Fruit fly (Drosophila melanogaster): ENCODE results near the gene Rh6.
A peak's percentile ranks its signal among the peaks of the same experiment; 100 is the strongest.

Rh6 gene

DNA sequence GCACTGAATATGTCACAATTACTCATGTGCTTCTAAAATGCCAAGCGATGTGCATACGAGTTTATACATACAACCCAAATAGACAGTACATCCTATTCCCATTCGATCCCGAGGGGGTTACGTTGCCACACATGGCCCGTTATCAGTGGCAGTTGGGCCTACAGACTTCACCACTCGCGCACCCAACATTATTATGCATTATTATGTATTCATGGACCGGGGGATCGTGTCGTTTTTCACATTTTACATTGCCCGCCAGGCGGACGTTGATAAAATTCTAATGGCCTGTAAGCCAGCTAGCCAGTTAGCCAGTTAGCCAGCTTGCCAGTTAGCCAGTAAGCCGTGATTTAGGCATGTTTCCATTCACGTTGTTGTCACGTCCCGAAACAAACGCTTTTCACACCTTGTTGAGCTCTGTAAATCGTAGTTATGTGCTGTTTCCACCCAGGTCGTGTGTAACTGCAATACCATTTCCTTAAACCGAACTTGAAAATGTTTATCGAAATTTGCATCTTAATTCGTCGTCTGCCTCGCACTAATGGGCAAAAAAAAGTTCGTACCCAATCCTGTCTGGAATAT lies 9.5 kb upstream of the Rh6 start (continued):
- no peak for TF ChIP-seq Doc2 (GFP tag; IDR thresholded peaks at IDR 0.05)
- no peak for TF ChIP-seq Nf-YB (GFP tag; optimal IDR thresholded peaks at IDR 0.05)
- TF ChIP-seq CG6175 (GFP tag; IDR thresholded peaks at IDR 0.05) = no peak
- no peak for TF ChIP-seq Dip2 (GFP tag; IDR thresholded peaks at IDR 0.05)
- no peak for TF ChIP-seq zfh1 (GFP tag; IDR thresholded peaks at IDR 0.05)
- TF ChIP-seq H2.0 (GFP tag; IDR thresholded peaks at IDR 0.05) = no peak
- TF ChIP-seq CG12236 (GFP tag; optimal IDR thresholded peaks at IDR 0.05) = no peak
- TF ChIP-seq CG6854 (GFP tag; optimal IDR thresholded peaks at IDR 0.05) = no peak
- no peak for TF ChIP-seq CG17361 (GFP tag; IDR thresholded peaks at IDR 0.05)
- no peak for TF ChIP-seq dpn (GFP tag; optimal IDR thresholded peaks at IDR 0.05)
- TF ChIP-seq CG12071 (GFP tag; optimal IDR thresholded peaks at IDR 0.05) = no peak
- no peak for TF ChIP-seq CG1832 (GFP tag; optimal IDR thresholded peaks at IDR 0.05)
- TF ChIP-seq Hmx (GFP tag; optimal IDR thresholded peaks at IDR 0.05) = no peak
- TF ChIP-seq mirr (GFP tag; optimal IDR thresholded peaks at IDR 0.05) = peak; percentile 13
- no peak for TF ChIP-seq TFAM (GFP tag; optimal IDR thresholded peaks at IDR 0.05)
- no peak for TF ChIP-seq unc-4 (GFP tag; IDR thresholded peaks at IDR 0.05; ENCODE audit: partially characterized antibody)
- no peak for TF ChIP-seq CG17829 (tag; optimal IDR thresholded peaks at IDR 0.05)
- TF ChIP-seq dimm (GFP tag; IDR thresholded peaks at IDR 0.05) = no peak
- TF ChIP-seq Dek (tag; optimal IDR thresholded peaks at IDR 0.05) = no peak
- 0 out of 4 replicates have a peak, but pooled peaks have one; percentile 37 for TF ChIP-seq chinmo (GFP tag; IDR thresholded peaks at IDR 0.05; ENCODE audit: partially characterized antibody)
- TF ChIP-seq CG34224 (GFP tag; IDR thresholded peaks at IDR 0.05; ENCODE audit: partially characterized antibody) = no peak
- no peak for TF ChIP-seq CG33557 (GFP tag; optimal IDR thresholded peaks at IDR 0.05)
- peak; percentile 71 for TF ChIP-seq sens (GFP tag)
- TF ChIP-seq pita (GFP tag; optimal IDR thresholded peaks at IDR 0.05) = no peak
- TF ChIP-seq CG15011 (GFP tag; optimal IDR thresholded peaks at IDR 0.05) = no peak
- no peak for TF ChIP-seq Pdp1 (GFP tag; optimal IDR thresholded peaks at IDR 0.05)
- TF ChIP-seq CG16863 (GFP tag; optimal IDR thresholded peaks at IDR 0.05) = no peak
- TF ChIP-seq CG18764 (GFP tag; optimal IDR thresholded peaks at IDR 0.05) = no peak
- TF ChIP-seq nmo (GFP tag; optimal IDR thresholded peaks at IDR 0.05) = no peak
- no peak for TF ChIP-seq CG34422 (GFP tag; IDR thresholded peaks at IDR 0.05)
- peak; percentile 68 for TF ChIP-seq Med (GFP tag)
- no peak for TF ChIP-seq hkb (optimal IDR thresholded peaks at IDR 0.05)
- no peak for TF ChIP-seq hkb (GFP tag; IDR thresholded peaks at IDR 0.05)
- TF ChIP-seq CG14965 (GFP tag; optimal IDR thresholded peaks at IDR 0.05; ENCODE audit: borderline replicate concordance) = no peak
- peak; percentile 79 for TF ChIP-seq CG3995 (GFP tag; optimal IDR thresholded peaks at IDR 0.05)
- TF ChIP-seq bigmax (GFP tag; optimal IDR thresholded peaks at IDR 0.05) = no peak
- TF ChIP-seq CG30020 (tag; optimal IDR thresholded peaks at IDR 0.05) = peak; percentile 23
- no peak for TF ChIP-seq CG12219 (GFP tag; optimal IDR thresholded peaks at IDR 0.05)
- no peak for TF ChIP-seq hbn (GFP tag; IDR thresholded peaks at IDR 0.05; ENCODE audit: partially characterized antibody)
- TF ChIP-seq her (GFP tag; optimal IDR thresholded peaks at IDR 0.05) = no peak
- TF ChIP-seq zen (tag; optimal IDR thresholded peaks at IDR 0.05) = peak; percentile 27
- TF ChIP-seq vvl (GFP tag; IDR thresholded peaks at IDR 0.05) = peak; percentile 28; the same call in 1 of the 2 replicates
- no peak for TF ChIP-seq dmrt11E (tag; optimal IDR thresholded peaks at IDR 0.05)
- no peak for TF ChIP-seq Fer2 (tag; optimal IDR thresholded peaks at IDR 0.05)
- peak; percentile 85 for TF ChIP-seq Elba2 (GFP tag; optimal IDR thresholded peaks at IDR 0.05)
- TF ChIP-seq hth (optimal IDR thresholded peaks at IDR 0.05) = no peak
- TF ChIP-seq Eip74EF (GFP tag; optimal IDR thresholded peaks at IDR 0.05) = no peak
- no peak for TF ChIP-seq Lhr (GFP tag; optimal IDR thresholded peaks at IDR 0.05)
- TF ChIP-seq Gug (GFP tag; IDR thresholded peaks at IDR 0.05) = no peak
- peak; percentile 70 for TF ChIP-seq CG12769 (tag; optimal IDR thresholded peaks at IDR 0.05)
- no peak for TF ChIP-seq CG10979 (tag; optimal IDR thresholded peaks at IDR 0.05)
